Worm (Caenorhabditis elegans): ENCODE results near the gene mlh-1.

mlh-1 gene

ce11 chrIII:13514470-13514869, at the start of gene mlh-1:
Gene mlh-1 (minus strand): TSS chrIII:13514570.
- TF ChIP-seq nhr-67 (tag; optimal IDR thresholded peaks at IDR 0.05) (no peak), daf-12 (tag; optimal IDR thresholded peaks at IDR 0.05) (no peak), ceh-28 (tag; optimal IDR thresholded peaks at IDR 0.05) (peak; percentile 15)

ce11 chrIII:13563583-13563982, 49.2 kb upstream of the mlh-1 start:
- TF ChIP-seq elt-2 (tag; optimal IDR thresholded peaks at IDR 0.05) (no peak), mdl-1 (tag; optimal IDR thresholded peaks at IDR 0.05) (no peak), hmg-11 (tag; optimal IDR thresholded peaks at IDR 0.05) (no peak), nhr-11 (tag; optimal IDR thresholded peaks at IDR 0.05) (no peak), daf-12 (tag; optimal IDR thresholded peaks at IDR 0.05) (no peak), tbx-2 (tag; optimal IDR thresholded peaks at IDR 0.05) (no peak), aly-2 (tag; optimal IDR thresholded peaks at IDR 0.05) (no peak), ceh-82 (tag; optimal IDR thresholded peaks at IDR 0.05) (no peak), unc-39 (tag; optimal IDR thresholded peaks at IDR 0.05) (no peak), ztf-11 (tag; optimal IDR thresholded peaks at IDR 0.05) (no peak), zag-1 (tag; optimal IDR thresholded peaks at IDR 0.05) (no peak), jun-1 (tag; optimal IDR thresholded peaks at IDR 0.05) (no peak), ama-1 (optimal IDR thresholded peaks at IDR 0.05) (no peak), ZK546.5 (tag; optimal IDR thresholded peaks at IDR 0.05) (no peak), egl-27 (tag; optimal IDR thresholded peaks at IDR 0.05) (no peak)

- TF ChIP-seq lin-39 (tag; optimal IDR thresholded peaks at IDR 0.05) (no peak), mdl-1 (tag; optimal IDR thresholded peaks at IDR 0.05) (no peak), ceh-82 (tag; optimal IDR thresholded peaks at IDR 0.05) (peak; percentile 30), jun-1 (tag; optimal IDR thresholded peaks at IDR 0.05) (no peak), nhr-12 (tag; optimal IDR thresholded peaks at IDR 0.05) (no peak), pha-4 (tag; optimal IDR thresholded peaks at IDR 0.05) (no peak), ama-1 (optimal IDR thresholded peaks at IDR 0.05) (peak; percentile 92)
These were observed 48.7 kb upstream of the mlh-1 start, which contains the start of gene T05D4.2 for ce11 chrIII:13563000-13563522. Gene T05D4.2 (minus strand): TSS chrIII:13563082.

- TF ChIP-seq ceh-82 (tag; optimal IDR thresholded peaks at IDR 0.05) = no peak
- TF ChIP-seq ceh-28 (tag; optimal IDR thresholded peaks at IDR 0.05) = no peak
- TF ChIP-seq ZK546.5 (tag; optimal IDR thresholded peaks at IDR 0.05) = no peak
- TF ChIP-seq fkh-10 (GFP tag; optimal IDR thresholded peaks at IDR 0.05) = no peak
- no peak for TF ChIP-seq lin-15B (tag; optimal IDR thresholded peaks at IDR 0.05)
- no peak for TF ChIP-seq nhr-25 (tag; optimal IDR thresholded peaks at IDR 0.05)
- TF ChIP-seq elt-3 (tag; optimal IDR thresholded peaks at IDR 0.05) = no peak
These were observed 46.9 kb upstream of the mlh-1 start for ce11 chrIII:13561233-13561632.

DNA sequence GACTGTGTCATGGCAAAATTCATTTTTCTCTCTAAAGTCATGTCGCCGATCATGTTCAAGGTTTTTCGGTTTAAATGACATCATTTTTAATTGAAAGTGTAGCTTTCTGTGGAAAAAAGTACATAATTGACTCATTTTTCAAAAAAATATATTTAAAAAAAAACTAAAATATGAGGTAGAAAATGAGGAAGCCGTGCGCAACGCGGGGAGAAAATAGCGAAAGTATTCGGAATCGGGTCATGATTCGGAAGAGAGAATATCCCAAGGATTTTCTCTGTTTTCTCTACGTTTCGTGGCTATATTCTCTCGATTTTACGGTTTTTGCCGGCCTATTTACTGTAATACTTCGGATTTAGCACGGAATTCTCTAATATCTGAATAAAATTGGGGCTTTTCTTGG, 46.3 kb upstream of the mlh-1 start:
- TF ChIP-seq lsy-12 (tag; optimal IDR thresholded peaks at IDR 0.05) (no peak), nhr-23 (tag; optimal IDR thresholded peaks at IDR 0.05) (peak; percentile 34)

- TF ChIP-seq daf-12 (tag; optimal IDR thresholded peaks at IDR 0.05) = no peak
- peak; percentile 45 for TF ChIP-seq nhr-23 (tag; optimal IDR thresholded peaks at IDR 0.05)
- TF ChIP-seq egl-27 (tag; optimal IDR thresholded peaks at IDR 0.05) = no peak
- TF ChIP-seq nhr-25 (tag; optimal IDR thresholded peaks at IDR 0.05) = peak; percentile 20
- TF ChIP-seq unc-62 (GFP tag; optimal IDR thresholded peaks at IDR 0.05) = no peak
- TF ChIP-seq lin-39 (tag; optimal IDR thresholded peaks at IDR 0.05) = no peak
- TF ChIP-seq nhr-11 (tag; optimal IDR thresholded peaks at IDR 0.05) = no peak
- TF ChIP-seq ztf-11 (tag; optimal IDR thresholded peaks at IDR 0.05) = no peak
- TF ChIP-seq lsy-12 (tag; optimal IDR thresholded peaks at IDR 0.05) = no peak
- no peak for TF ChIP-seq jun-1 (tag; optimal IDR thresholded peaks at IDR 0.05)
- TF ChIP-seq fkh-2 (tag; optimal IDR thresholded peaks at IDR 0.05) = no peak
- no peak for TF ChIP-seq ceh-9 (tag; optimal IDR thresholded peaks at IDR 0.05)
These were observed 41.7 kb upstream of the mlh-1 start for ce11 chrIII:13556039-13556438.

- TF ChIP-seq nhr-11 (tag; optimal IDR thresholded peaks at IDR 0.05) (no peak), elt-2 (tag; optimal IDR thresholded peaks at IDR 0.05) (no peak), ceh-28 (tag; optimal IDR thresholded peaks at IDR 0.05) (no peak), hmg-11 (tag; optimal IDR thresholded peaks at IDR 0.05) (no peak), R02D3.7 (tag; optimal IDR thresholded peaks at IDR 0.05) (no peak), zag-1 (tag; optimal IDR thresholded peaks at IDR 0.05) (no peak), pha-4 (tag; optimal IDR thresholded peaks at IDR 0.05) (no peak), ztf-11 (tag; optimal IDR thresholded peaks at IDR 0.05) (no peak), eor-1 (tag; optimal IDR thresholded peaks at IDR 0.05) (no peak), ceh-9 (tag; optimal IDR thresholded peaks at IDR 0.05) (no peak), unc-39 (tag; optimal IDR thresholded peaks at IDR 0.05) (no peak), nhr-237 (tag; optimal IDR thresholded peaks at IDR 0.05) (no peak), nhr-67 (tag; optimal IDR thresholded peaks at IDR 0.05) (no peak), elt-3 (tag; optimal IDR thresholded peaks at IDR 0.05) (no peak), egl-5 (tag; optimal IDR thresholded peaks at IDR 0.05) (no peak), nhr-43 (tag; optimal IDR thresholded peaks at IDR 0.05; ENCODE audit: poor library complexity, severe bottlenecking) (no peak), ztf-4 (tag; optimal IDR thresholded peaks at IDR 0.05) (no peak)
These were observed 40.9 kb upstream of the mlh-1 start, which contains the start of gene scav-2 for ce11 chrIII:13555234-13555633. Gene scav-2 (minus strand): TSS chrIII:13555334.
